Worm (Caenorhabditis elegans) whole organism, young adult: Measurements from ENCODE around the gene twk-45.
"Not testable (repeated sequence)": the region's sequence is repeated elsewhere in the genome, so short reads cannot be mapped to it uniquely, and the experiment has no call there.

Source experiments
- B0261.1 ChIP-seq: sonication (generic microtip); optimal IDR thresholded peaks from 2 replicates; lab custom pipeline; 2016; ENCODE audit warnings: mild to moderate bottlenecking, missing genetic modification characterization, moderate library complexity, missing compliant biosample characterization
- cebp-1 ChIP-seq, 2 experiments: fragments of 200-800 bp in 1 of 2; sonication (Bioruptor generic) in 1 of 2; sonication (generic microtip) in 1 of 2; IDR thresholded peaks in 1 of 2; optimal IDR thresholded peaks in 1 of 2; 2 replicates each; pipeline versions ENCODE4 v1.3.6 to Lab custom; 2017 to 2022; ENCODE audit warnings: missing compliant biosample characterization in 2 of 2, missing genetic modification characterization in 2 of 2, mild to moderate bottlenecking in 1 of 2, missing genetic modification reagents in 1 of 2, moderate library complexity in 1 of 2
- ceh-79 ChIP-seq: sonication (generic microtip); optimal IDR thresholded peaks from 2 replicates; lab custom pipeline; 2017; ENCODE audit warnings: mild to moderate bottlenecking, missing genetic modification characterization, missing compliant biosample characterization
- dpff-1 ChIP-seq: sonication (generic microtip); optimal IDR thresholded peaks from 2 replicates; lab custom pipeline; 2017; ENCODE audit warnings: mild to moderate bottlenecking, missing genetic modification characterization, missing compliant biosample characterization
- ets-4 ChIP-seq: fragments of 200-800 bp; sonication (Bioruptor generic); optimal IDR thresholded peaks from 2 replicates; lab custom pipeline; 2018; ENCODE audit warnings: mild to moderate bottlenecking, missing genetic modification characterization, missing compliant biosample characterization
- mes-4 ChIP-seq: sonication (generic microtip); optimal IDR thresholded peaks from 2 replicates; lab custom pipeline; 2016; ENCODE audit warnings: missing genotype, missing genetic modification characterization, missing compliant biosample characterization
- mxl-1 ChIP-seq: sonication (generic microtip); optimal IDR thresholded peaks from 2 replicates; lab custom pipeline; 2016; ENCODE audit warnings: missing genetic modification characterization, missing compliant biosample characterization
- nhr-90 ChIP-seq: sonication (generic microtip); optimal IDR thresholded peaks from 2 replicates; lab custom pipeline; 2016; ENCODE audit warnings: missing genotype, mild to moderate bottlenecking, missing genetic modification characterization, missing compliant biosample characterization
- ztf-25 ChIP-seq: fragments of 200-800 bp; sonication (Bioruptor generic); IDR thresholded peaks from 2 replicates; pipeline ENCODE4 v1.3.6; 2022; ENCODE audit warnings: missing genetic modification reagents, missing genetic modification characterization, missing compliant biosample characterization

DNA sequence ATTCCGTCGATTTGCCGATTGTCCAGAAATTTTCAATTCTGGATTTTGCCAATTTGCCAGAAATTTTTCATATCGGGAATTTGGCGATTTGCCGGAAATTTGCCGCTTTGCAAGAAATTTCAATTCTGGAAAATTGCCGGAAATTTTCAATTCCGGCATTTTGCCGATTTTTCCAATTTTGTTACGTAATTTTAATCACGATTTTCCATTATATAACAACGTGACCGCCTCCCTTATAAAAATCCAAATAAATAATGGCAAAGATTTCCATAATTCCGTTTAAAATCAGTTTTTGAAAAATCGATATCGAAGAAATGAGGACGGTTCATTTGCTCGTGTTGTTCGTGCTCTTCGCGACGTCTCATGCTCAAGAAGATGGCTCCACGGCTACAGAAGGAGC, 45.0 kb upstream of the twk-45 start, which contains the start of gene H34I24.1:
- TF ChIP-seq nhr-90 (tag; lab: Kevin White, UChicago); ceh-79 (tag; lab: Kevin White, UChicago); mes-4; mxl-1 (tag; lab: Kevin White, UChicago); ztf-25 (GFP tag; lab: Robert Waterston, UW); dpff-1 (tag; lab: Kevin White, UChicago); B0261.1 (tag; lab: Kevin White, UChicago); ets-4 (GFP tag; lab: Kevin White, UChicago); cebp-1 (GFP tag; IDR thresholded peaks at IDR 0.05; lab: Robert Waterston, UW); cebp-1 (tag; optimal IDR thresholded peaks at IDR 0.05; lab: Kevin White, UChicago): not testable (repeated sequence)
